Worm (Caenorhabditis elegans) whole organism, midembryonic: ENCODE measurements around the gene W02B12.1.

ENCODE experiments used
- flt-1 ChIP-seq: fragments of 200-800 bp; sonication (Bioruptor generic); IDR thresholded peaks from 2 replicates; pipeline ENCODE4 v1.3.6; 2022; ENCODE audit warnings: missing genetic modification characterization, missing compliant biosample characterization
- klf-2 ChIP-seq: fragments of 200-800 bp; sonication (Bioruptor generic); conservative IDR thresholded peaks from 2 replicates; pipeline ENCODE4 v1.3.6; 2022; ENCODE audit warnings: missing genetic modification reagents, missing genetic modification characterization, missing compliant biosample characterization
- ref-1 ChIP-seq: fragments of 200-800 bp; sonication (Bioruptor generic); conservative IDR thresholded peaks from 2 replicates; pipeline ENCODE4 v1.3.6; 2022; ENCODE audit warnings: missing genetic modification reagents, missing genetic modification characterization, missing compliant biosample characterization
- tab-1 ChIP-seq: fragments of 200-800 bp; sonication (Bioruptor generic); IDR thresholded peaks from 2 replicates; pipeline ENCODE4 v1.3.6; 2022; ENCODE audit warnings: missing genetic modification characterization, missing compliant biosample characterization
- ztf-29 ChIP-seq: fragments of 200-800 bp; sonication (Bioruptor generic); IDR thresholded peaks from 2 replicates; pipeline ENCODE4 v1.3.6; 2022; ENCODE audit warnings: missing genetic modification reagents, missing genetic modification characterization, missing compliant biosample characterization

DNA sequence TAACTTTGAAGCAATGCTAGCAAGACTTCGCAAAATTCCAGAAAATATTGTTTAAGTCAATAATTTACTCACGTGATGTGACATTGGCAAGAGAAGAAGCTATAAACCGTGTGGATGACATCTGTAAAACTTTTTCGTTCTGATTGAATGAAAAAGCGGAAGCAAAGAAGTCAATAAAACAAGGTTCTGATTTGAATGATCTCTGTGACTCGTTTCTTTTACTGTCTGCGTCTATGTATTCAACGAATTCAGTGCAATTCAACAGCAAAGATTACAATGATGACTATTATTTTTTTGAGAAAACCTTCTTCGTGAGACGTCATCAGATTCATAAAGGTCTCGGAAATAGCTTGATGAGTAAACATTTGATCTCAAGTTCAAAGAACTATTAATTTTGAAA lies 44.0 kb downstream of the W02B12.1 start, which contains the start of gene hacl-1:
- TF ChIP-seq flt-1 (GFP tag; lab: Robert Waterston, UW) (no peak), ztf-29 (no peak), ref-1 (GFP tag; lab: Robert Waterston, UW) (no peak), klf-2 (no peak), tab-1 (GFP tag; lab: Robert Waterston, UW) (no peak)
